Worm (Caenorhabditis elegans) whole organism, L1 larva: ENCODE results near the gene fbxb-88.

ENCODE experiments used
- C04F5.9 ChIP-seq: sonication (generic microtip); optimal IDR thresholded peaks from 2 replicates; lab custom pipeline; 2016; ENCODE audit warnings: missing genetic modification characterization, missing compliant biosample characterization
- C16A3.4 ChIP-seq: fragments of 150-350 bp; optimal IDR thresholded peaks from 2 replicates; lab custom pipeline; 2014; ENCODE audit warnings: missing biosample characterization, missing genetic modification characterization
- Y116A8C.19 ChIP-seq: sonication (generic microtip); optimal IDR thresholded peaks from 2 replicates; lab custom pipeline; 2016; ENCODE audit warnings: missing compliant biosample characterization, missing genetic modification characterization, borderline replicate concordance
- aha-1 ChIP-seq: fragments of 150-350 bp; optimal IDR thresholded peaks from 2 replicates; lab custom pipeline; 2014; ENCODE audit warnings: missing biosample characterization, missing genetic modification characterization
- alr-1 ChIP-seq: fragments of 200-800 bp; sonication (Bioruptor generic); optimal IDR thresholded peaks from 2 replicates; lab custom pipeline; 2018; ENCODE audit warnings: borderline replicate concordance, mild to moderate bottlenecking, missing genetic modification characterization, missing compliant biosample characterization
- ama-1 ChIP-seq: fragments of 150-350 bp; optimal IDR thresholded peaks from 2 replicates; lab custom pipeline; 2014
- ceh-63 ChIP-seq: fragments of 200-800 bp; sonication (Bioruptor generic); optimal IDR thresholded peaks from 2 replicates; lab custom pipeline; 2018; ENCODE audit warnings: mild to moderate bottlenecking, missing genetic modification characterization, missing compliant biosample characterization
- ceh-82 ChIP-seq, 3 experiments: fragments of 150-350 bp in 1 of 3; sonication (generic microtip) in 2 of 3; optimal IDR thresholded peaks; 2 replicates each; lab custom pipeline; 2014 to 2017; ENCODE audit warnings: missing biosample characterization in 3 of 3, missing genetic modification characterization in 3 of 3
- ceh-90 ChIP-seq: sonication (generic microtip); optimal IDR thresholded peaks from 2 replicates; lab custom pipeline; 2016; ENCODE audit warnings: missing genetic modification characterization, missing compliant biosample characterization
- dpl-1 ChIP-seq, 3 experiments: fragments of 150-350 bp in 2 of 3; sonication (generic microtip) in 1 of 3; optimal IDR thresholded peaks; 2 replicates each; lab custom pipeline; 2014 to 2017; ENCODE audit warnings: missing biosample characterization in 3 of 3, missing genetic modification characterization in 3 of 3, missing genetic modification reagents in 3 of 3
- efl-1 ChIP-seq, 4 experiments: fragments of 150-350 bp; optimal IDR thresholded peaks in 3 of 4; peaks in 1 of 4; 1 replicate in 1 of 4; 2 replicates in 3 of 4; lab custom pipeline; 2014; ENCODE audit warnings: missing biosample characterization in 2 of 4, missing genetic modification characterization in 2 of 4, missing genetic modification reagents in 2 of 4
- egl-13 ChIP-seq: sonication (generic microtip); optimal IDR thresholded peaks from 2 replicates; lab custom pipeline; 2016; ENCODE audit warnings: missing genotype, missing genetic modification reagents, missing genetic modification characterization, missing compliant biosample characterization
- egl-27 ChIP-seq, 2 experiments: fragments of 150-350 bp in 1 of 2; sonication (generic microtip); optimal IDR thresholded peaks; 3 replicates each; lab custom pipeline; 2017 to 2018; ENCODE audit warnings: missing biosample characterization in 2 of 2, missing genetic modification characterization in 2 of 2, missing genetic modification reagents in 2 of 2
- elt-2 ChIP-seq: sonication (generic microtip); optimal IDR thresholded peaks from 2 replicates; lab custom pipeline; 2016; ENCODE audit warnings: missing genetic modification characterization, mild to moderate bottlenecking, inconsistent platforms, missing compliant biosample characterization, missing genetic modification reagents
- fkh-10 ChIP-seq: sonication (generic microtip); optimal IDR thresholded peaks from 2 replicates; lab custom pipeline; 2017; ENCODE audit warnings: missing biosample characterization, missing genetic modification reagents, missing genetic modification characterization
- fkh-4 ChIP-seq: sonication (generic microtip); optimal IDR thresholded peaks from 2 replicates; lab custom pipeline; 2016; ENCODE audit warnings: missing compliant biosample characterization, missing genetic modification characterization, borderline replicate concordance
- fos-1 ChIP-seq: fragments of 150-350 bp; optimal IDR thresholded peaks from 2 replicates; lab custom pipeline; 2014; ENCODE audit warnings: missing biosample characterization, missing genetic modification characterization
- hlh-17 ChIP-seq: fragments of 200-800 bp; sonication (Bioruptor generic); optimal IDR thresholded peaks from 2 replicates; lab custom pipeline; 2018; ENCODE audit warnings: missing genetic modification characterization, mild to moderate bottlenecking, missing compliant biosample characterization, moderate library complexity, borderline replicate concordance
- hlh-4 ChIP-seq: sonication (generic microtip); optimal IDR thresholded peaks from 2 replicates; lab custom pipeline; 2016; ENCODE audit warnings: mild to moderate bottlenecking, missing genetic modification characterization, missing compliant biosample characterization
- hpl-2 ChIP-seq: fragments of 150-350 bp; optimal IDR thresholded peaks from 2 replicates; lab custom pipeline; 2014; ENCODE audit warnings: missing biosample characterization, missing genetic modification reagents, missing genetic modification characterization
- isw-1 ChIP-seq: fragments of 200-800 bp; sonication (Bioruptor generic); IDR thresholded peaks from 2 replicates; pipeline ENCODE4 v1.3.6; 2022; ENCODE audit warnings: missing genetic modification characterization, missing compliant biosample characterization
- lin-14 ChIP-seq: fragments of 200-800 bp; sonication (Bioruptor generic); optimal IDR thresholded peaks from 2 replicates; lab custom pipeline; 2018; ENCODE audit warnings: mild to moderate bottlenecking, missing genetic modification characterization, moderate library complexity, missing compliant biosample characterization
- lin-39 ChIP-seq: fragments of 150-350 bp; optimal IDR thresholded peaks from 2 replicates; lab custom pipeline; 2014; ENCODE audit warnings: missing biosample characterization, missing genetic modification reagents, missing genetic modification characterization
- lsy-2 ChIP-seq, 2 experiments: fragments of 150-350 bp; optimal IDR thresholded peaks; 2 replicates each; lab custom pipeline; 2014; ENCODE audit warnings: missing biosample characterization in 2 of 2, missing genetic modification characterization in 2 of 2
- mab-9 ChIP-seq: fragments of 200-800 bp; sonication (Bioruptor generic); IDR thresholded peaks from 2 replicates; pipeline ENCODE4 v1.3.6; 2022; ENCODE audit warnings: missing genetic modification reagents, missing genetic modification characterization, missing compliant biosample characterization
- mdl-1 ChIP-seq, 2 experiments: fragments of 150-350 bp; optimal IDR thresholded peaks; 2 replicates each; lab custom pipeline; 2014 to 2017; ENCODE audit warnings: missing biosample characterization in 2 of 2, missing genetic modification characterization in 2 of 2, inconsistent platforms in 1 of 2
- mef-2 ChIP-seq: fragments of 150-350 bp; optimal IDR thresholded peaks from 2 replicates; lab custom pipeline; 2014; ENCODE audit warnings: missing biosample characterization, missing genetic modification characterization
- mep-1 ChIP-seq: fragments of 150-350 bp; optimal IDR thresholded peaks from 2 replicates; lab custom pipeline; 2014; ENCODE audit warnings: missing biosample characterization, missing genetic modification characterization
- nhr-11 ChIP-seq: fragments of 150-350 bp; optimal IDR thresholded peaks from 2 replicates; lab custom pipeline; 2014; ENCODE audit warnings: missing biosample characterization, missing genetic modification characterization
- nhr-12 ChIP-seq: sonication (generic microtip); optimal IDR thresholded peaks from 2 replicates; lab custom pipeline; 2017; ENCODE audit warnings: missing biosample characterization, missing genetic modification characterization
- nhr-20 ChIP-seq: sonication (generic microtip); optimal IDR thresholded peaks from 2 replicates; lab custom pipeline; 2016; ENCODE audit warnings: mild to moderate bottlenecking, missing genetic modification characterization, missing compliant biosample characterization
- nhr-237 ChIP-seq: fragments of 150-350 bp; optimal IDR thresholded peaks from 2 replicates; lab custom pipeline; 2014; ENCODE audit warnings: missing biosample characterization, missing genetic modification characterization
- nhr-71 ChIP-seq: sonication (generic microtip); optimal IDR thresholded peaks from 2 replicates; lab custom pipeline; 2016; ENCODE audit warnings: mild to moderate bottlenecking, missing genetic modification characterization, moderate library complexity, missing compliant biosample characterization
- nhr-85 ChIP-seq: sonication (generic microtip); peaks from one replicate; lab custom pipeline; 2016; ENCODE audit warnings: missing genetic modification characterization, inconsistent platforms, missing compliant biosample characterization
- nhr-90 ChIP-seq: sonication (generic microtip); optimal IDR thresholded peaks from 2 replicates; lab custom pipeline; 2016; ENCODE audit warnings: mild to moderate bottlenecking, missing genetic modification characterization, missing compliant biosample characterization; ENCODE audit not compliant: poor library complexity
- rnt-1 ChIP-seq: sonication (generic microtip); optimal IDR thresholded peaks from 2 replicates; lab custom pipeline; 2016; ENCODE audit warnings: mild to moderate bottlenecking, missing genetic modification characterization, moderate library complexity, missing compliant biosample characterization
- snu-23 ChIP-seq: sonication (generic microtip); optimal IDR thresholded peaks from 2 replicates; lab custom pipeline; 2016; ENCODE audit warnings: missing genetic modification characterization, missing compliant biosample characterization
- sox-4 ChIP-seq: sonication (generic microtip); optimal IDR thresholded peaks from 2 replicates; lab custom pipeline; 2016; ENCODE audit warnings: missing genetic modification characterization, missing compliant biosample characterization
- sptf-1 ChIP-seq: fragments of 150-350 bp; optimal IDR thresholded peaks from 2 replicates; lab custom pipeline; 2014; ENCODE audit warnings: missing biosample characterization, missing genetic modification characterization
- swsn-7 ChIP-seq: sonication (generic microtip); optimal IDR thresholded peaks from 2 replicates; lab custom pipeline; 2016; ENCODE audit warnings: missing genetic modification characterization, missing compliant biosample characterization
- tbx-2 ChIP-seq: sonication (generic microtip); optimal IDR thresholded peaks from 2 replicates; lab custom pipeline; 2016; ENCODE audit warnings: missing genetic modification characterization, missing compliant biosample characterization
- tlp-1 ChIP-seq: fragments of 150-350 bp; optimal IDR thresholded peaks from 2 replicates; lab custom pipeline; 2014; ENCODE audit warnings: missing biosample characterization, missing genetic modification characterization
- unc-62 ChIP-seq: fragments of 150-350 bp; optimal IDR thresholded peaks from 2 replicates; lab custom pipeline; 2014; ENCODE audit warnings: missing biosample characterization, missing genetic modification reagents, missing genetic modification characterization
- unc-98 ChIP-seq: fragments of 200-800 bp; sonication (Bioruptor generic); IDR thresholded peaks from 2 replicates; pipeline ENCODE4 v1.3.6; 2022; ENCODE audit warnings: missing genetic modification characterization, missing compliant biosample characterization
- vab-15 ChIP-seq: sonication (generic microtip); optimal IDR thresholded peaks from 2 replicates; lab custom pipeline; 2017; ENCODE audit warnings: missing genotype, mild to moderate bottlenecking, missing genetic modification characterization, missing compliant biosample characterization
- xbp-1 ChIP-seq: sonication (generic microtip); optimal IDR thresholded peaks from 2 replicates; lab custom pipeline; 2016; ENCODE audit warnings: missing genetic modification characterization, missing compliant biosample characterization
- zag-1 ChIP-seq: fragments of 150-350 bp; optimal IDR thresholded peaks from 2 replicates; lab custom pipeline; 2014; ENCODE audit warnings: missing biosample characterization, missing genetic modification characterization
- zip-4 ChIP-seq: fragments of 200-800 bp; sonication (Bioruptor generic); optimal IDR thresholded peaks from 2 replicates; lab custom pipeline; 2018; ENCODE audit warnings: mild to moderate bottlenecking, missing genetic modification characterization, moderate library complexity, missing compliant biosample characterization
- ztf-11 ChIP-seq, 2 experiments: sonication (generic microtip); optimal IDR thresholded peaks; 2 replicates each; lab custom pipeline; 2016 to 2017; ENCODE audit warnings: missing genetic modification characterization in 2 of 2, missing biosample characterization in 1 of 2, missing compliant biosample characterization in 1 of 2

fbxb-88 gene

DNA sequence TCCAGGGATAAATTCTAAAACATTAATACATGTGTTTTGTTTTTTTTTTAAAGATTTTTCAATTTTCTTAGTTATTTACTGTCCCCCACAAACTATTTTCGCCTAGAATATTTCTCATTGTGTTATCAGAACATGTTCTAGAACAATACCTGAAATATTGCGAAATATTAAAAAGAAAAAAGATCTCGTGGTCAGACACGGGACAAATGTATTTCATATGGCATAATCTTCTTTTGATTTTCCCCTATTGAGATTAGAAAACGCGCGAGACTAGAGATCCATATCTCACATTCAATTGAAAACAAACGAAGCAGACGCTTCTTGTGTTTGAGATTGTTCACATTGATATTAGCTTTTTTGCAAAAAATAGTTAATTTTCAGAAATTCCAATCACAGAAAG lies 28.4 kb upstream of the fbxb-88 start (continued):
- TF ChIP-seq snu-23 (GFP tag; lab: Kevin White, UChicago) (peak; percentile 30), ceh-90 (tag; lab: Kevin White, UChicago) (no peak), unc-62 (GFP tag; lab: Kevin White, UChicago) (no peak), nhr-85 (tag; lab: Kevin White, UChicago) (peak; percentile 88), fkh-10 (GFP tag; lab: Kevin White, UChicago) (no peak), lsy-2 (tag; optimal IDR thresholded peaks at IDR 0.05; lab: Kevin White, UChicago) (peak in 1 of 2 experiments; percentile 34), sox-4 (tag; lab: Kevin White, UChicago) (peak; percentile 26), C16A3.4 (tag; lab: Kevin White, UChicago) (no peak), mdl-1 (tag; optimal IDR thresholded peaks at IDR 0.05; lab: Kevin White, UChicago) (no peak), alr-1 (tag; lab: Kevin White, UChicago) (no peak), efl-1 (optimal IDR thresholded peaks at IDR 0.05; lab: Kevin White, UChicago) (no peak), efl-1 (GFP tag; optimal IDR thresholded peaks at IDR 0.05 in 1 of 2; lab: Kevin White, UChicago) (no peak), lin-39 (no peak), fos-1 (no peak), hlh-17 (GFP tag; lab: Kevin White, UChicago) (no peak), vab-15 (tag; lab: Kevin White, UChicago) (no peak), mab-9 (GFP tag; lab: Robert Waterston, UW) (no peak), nhr-237 (tag; lab: Kevin White, UChicago) (no peak), Y116A8C.19 (tag; lab: Kevin White, UChicago) (no peak), lin-14 (GFP tag; lab: Kevin White, UChicago) (peak; percentile 52), nhr-11 (tag; lab: Kevin White, UChicago) (no peak), swsn-7 (tag; lab: Kevin White, UChicago) (no peak), ceh-63 (GFP tag; lab: Kevin White, UChicago) (no peak), C04F5.9 (tag; lab: Kevin White, UChicago) (no peak), fkh-4 (tag; lab: Kevin White, UChicago) (no peak), unc-98 (GFP tag; lab: Robert Waterston, UW) (no peak), tbx-2 (tag; lab: Kevin White, UChicago) (no peak), ceh-82 (tag; optimal IDR thresholded peaks at IDR 0.05; lab: Kevin White, UChicago) (no peak), xbp-1 (tag; lab: Kevin White, UChicago) (no peak), sptf-1 (tag; lab: Kevin White, UChicago) (no peak), egl-27 (tag; optimal IDR thresholded peaks at IDR 0.05; lab: Kevin White, UChicago) (no peak), dpl-1 (GFP tag; optimal IDR thresholded peaks at IDR 0.05; lab: Kevin White, UChicago) (peak; percentile 1 to 41 (median 7)), zip-4 (GFP tag; lab: Kevin White, UChicago) (peak; percentile 76), mep-1 (tag; lab: Kevin White, UChicago) (peak; percentile 41), zag-1 (tag; lab: Kevin White, UChicago) (no peak), mef-2 (no peak), nhr-90 (tag; lab: Kevin White, UChicago) (no peak), elt-2 (tag; lab: Kevin White, UChicago) (peak; percentile 11)
- TF ChIP-seq, all 84 proteins: peak for 20

DNA sequence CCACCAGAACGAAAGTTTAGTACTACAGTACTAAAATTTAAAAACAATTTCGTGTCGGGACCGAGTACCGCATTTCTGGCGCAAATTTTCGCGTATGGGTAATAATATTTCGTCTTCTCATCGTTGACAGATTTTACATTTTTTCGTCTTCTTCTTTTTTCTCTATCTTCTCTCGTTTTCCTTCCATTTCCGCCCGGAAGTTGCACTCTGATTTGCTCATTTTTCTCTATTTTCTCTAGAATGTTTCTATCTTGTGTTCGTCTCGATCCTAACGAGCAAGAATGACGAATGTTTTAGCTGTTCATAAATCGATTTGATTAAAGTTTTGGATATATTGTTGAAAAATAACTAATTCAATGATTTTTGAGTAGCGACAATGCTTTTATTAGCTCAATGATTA lies 27.8 kb upstream of the fbxb-88 start:
- TF ChIP-seq efl-1 (optimal IDR thresholded peaks at IDR 0.05; lab: Kevin White, UChicago) (peak in 1 of 2 experiments; percentile 14), efl-1 (GFP tag; optimal IDR thresholded peaks at IDR 0.05 in 1 of 2; lab: Kevin White, UChicago) (no peak), mab-9 (GFP tag; lab: Robert Waterston, UW) (no peak), nhr-12 (no peak), nhr-20 (no peak), hlh-17 (GFP tag; lab: Kevin White, UChicago) (no peak), nhr-71 (tag; lab: Kevin White, UChicago) (no peak), sox-4 (tag; lab: Kevin White, UChicago) (no peak), tlp-1 (tag; lab: Kevin White, UChicago) (no peak), aha-1 (tag; lab: Kevin White, UChicago) (no peak), rnt-1 (tag; lab: Kevin White, UChicago) (peak; percentile 5), egl-13 (tag; lab: Kevin White, UChicago) (no peak), mep-1 (tag; lab: Kevin White, UChicago) (no peak), hpl-2 (no peak), lin-14 (GFP tag; lab: Kevin White, UChicago) (peak; percentile 65), ama-1 (lab: Kevin White, UChicago) (no peak), ztf-11 (tag; optimal IDR thresholded peaks at IDR 0.05; lab: Kevin White, UChicago) (no peak), isw-1 (GFP tag; lab: Robert Waterston, UW) (0 out of 2 replicates have a peak, but pooled peaks have one; percentile 1), unc-62 (GFP tag; lab: Kevin White, UChicago) (no peak), hlh-4 (tag; lab: Kevin White, UChicago) (no peak)
